Fruit fly (Drosophila melanogaster): ENCODE measurements around the gene Cyp6a18.

DNA sequence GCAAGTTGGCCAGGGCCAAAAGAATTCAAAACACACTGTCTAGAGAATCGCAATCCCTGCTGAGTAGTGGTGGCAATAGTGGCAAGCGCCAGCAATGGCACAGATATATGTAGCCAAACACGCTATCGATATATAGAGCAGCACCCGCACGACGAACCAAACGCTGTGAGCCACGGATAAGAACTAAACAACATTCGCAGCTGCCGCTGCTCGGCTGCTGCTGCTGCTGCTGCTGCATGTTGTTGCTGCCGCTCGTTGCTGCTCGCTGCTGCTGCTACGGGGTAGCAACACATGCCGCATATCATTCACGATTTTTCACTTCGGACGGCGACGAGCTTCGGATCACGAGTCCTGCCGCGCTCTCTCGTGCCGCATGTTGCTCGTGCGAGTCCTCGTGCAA is 41.2 kb upstream of the Cyp6a18 start, which contains the start of gene side:
- TF ChIP-seq h (optimal IDR thresholded peaks at IDR 0.05) (no peak), psq (optimal IDR thresholded peaks at IDR 0.05) (no peak), ttk (optimal IDR thresholded peaks at IDR 0.05) (no peak), insv (optimal IDR thresholded peaks at IDR 0.05) (no peak)
